Worm (Caenorhabditis elegans): ENCODE data around the gene Y48D7A.1.

DNA sequence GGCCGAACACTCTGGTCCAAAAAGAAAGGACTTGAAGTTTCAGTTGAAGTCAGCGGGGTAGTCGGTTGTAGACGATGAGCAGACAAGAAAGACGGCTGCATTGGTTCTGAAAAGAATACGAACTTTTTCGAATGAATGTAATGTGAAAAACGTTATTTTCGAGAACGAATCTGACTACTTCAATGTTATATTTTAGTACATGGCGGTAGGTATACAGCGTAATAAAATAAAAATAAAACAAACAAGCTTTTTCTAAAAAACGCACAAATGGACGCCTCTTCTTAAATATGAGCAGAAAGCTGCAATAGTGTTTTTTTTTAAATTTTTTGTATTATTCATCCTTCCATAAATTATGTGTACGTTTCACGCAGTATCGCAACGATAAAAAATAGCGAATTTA, 9.6 kb upstream of the Y48D7A.1 start, which contains the start of gene Y41G9A.17:
- TF ChIP-seq lin-13 (tag; optimal IDR thresholded peaks at IDR 0.05) (no peak), ztf-11 (tag; optimal IDR thresholded peaks at IDR 0.05) (no peak), nhr-12 (tag; optimal IDR thresholded peaks at IDR 0.05) (no peak), unc-62 (GFP tag; optimal IDR thresholded peaks at IDR 0.05) (no peak), unc-39 (tag; optimal IDR thresholded peaks at IDR 0.05) (no peak), ceh-39 (tag; optimal IDR thresholded peaks at IDR 0.05) (no peak), ces-1 (GFP tag; optimal IDR thresholded peaks at IDR 0.05) (no peak), ham-2 (GFP tag; optimal IDR thresholded peaks at IDR 0.05) (no peak), pha-4 (tag; optimal IDR thresholded peaks at IDR 0.05) (no peak), nhr-28 (tag; optimal IDR thresholded peaks at IDR 0.05) (no peak), elt-1 (tag; optimal IDR thresholded peaks at IDR 0.05; ENCODE audit: borderline replicate concordance, insufficient read depth) (no peak)
